Fruit fly (Drosophila melanogaster): ENCODE results near the gene ND-ASHI.

The ND-ASHI gene

dm6 chrX:6709252-6710037, 30.5 kb upstream of the ND-ASHI start (continued):
- TF ChIP-seq scrt (GFP tag; optimal IDR thresholded peaks at IDR 0.05) (peak; percentile 22), gce (GFP tag; IDR thresholded peaks at IDR 0.05) (no peak), CG12104 (GFP tag; optimal IDR thresholded peaks at IDR 0.05) (no peak), CG3838 (GFP tag; optimal IDR thresholded peaks at IDR 0.05) (no peak), cg (GFP tag; optimal IDR thresholded peaks at IDR 0.05) (no peak), corto (GFP tag; optimal IDR thresholded peaks at IDR 0.05) (no peak), CG16779 (GFP tag; IDR thresholded peaks at IDR 0.05) (no peak), Med (GFP tag) (peak; percentile 32), zen (tag; optimal IDR thresholded peaks at IDR 0.05) (no peak), CG31388 (GFP tag; optimal IDR thresholded peaks at IDR 0.05) (no peak), tx (GFP tag; optimal IDR thresholded peaks at IDR 0.05) (no peak)

- no peak for TF ChIP-seq Awh (GFP tag; IDR thresholded peaks at IDR 0.05)
- TF ChIP-seq odd (GFP tag; optimal IDR thresholded peaks at IDR 0.05), result no peak
- peak; percentile 32 for TF ChIP-seq lab (GFP tag; optimal IDR thresholded peaks at IDR 0.05)
- no peak for TF ChIP-seq CG15073 (GFP tag; optimal IDR thresholded peaks at IDR 0.05)
- TF ChIP-seq Pdp1 (GFP tag; optimal IDR thresholded peaks at IDR 0.05), result peak in 1 of 2 experiments; percentile 15
- no peak for TF ChIP-seq toy (GFP tag; IDR thresholded peaks at IDR 0.05)
- no peak for TF ChIP-seq CG17912 (GFP tag; optimal IDR thresholded peaks at IDR 0.05)
- no peak for TF ChIP-seq CG14710 (tag; optimal IDR thresholded peaks at IDR 0.05)
- TF ChIP-seq Deaf1 (tag; optimal IDR thresholded peaks at IDR 0.05), result peak; percentile 16
- TF ChIP-seq CG15601 (tag; optimal IDR thresholded peaks at IDR 0.05), result no peak
- TF ChIP-seq Sry-δ (GFP tag; optimal IDR thresholded peaks at IDR 0.05), result no peak
- TF ChIP-seq MBD-R2 (GFP tag; IDR thresholded peaks at IDR 0.05), result no peak
- no peak for TF ChIP-seq chm (GFP tag; IDR thresholded peaks at IDR 0.05)
- TF ChIP-seq CG8924 (tag; optimal IDR thresholded peaks at IDR 0.05), result peak; percentile 24
- TF ChIP-seq B-H2 (GFP tag; optimal IDR thresholded peaks at IDR 0.05), result peak; percentile 24
- TF ChIP-seq Abd-B (GFP tag; optimal IDR thresholded peaks at IDR 0.05), result no peak
- TF ChIP-seq exex (tag; optimal IDR thresholded peaks at IDR 0.05), result peak; percentile 58
- no peak for TF ChIP-seq stc (GFP tag; IDR thresholded peaks at IDR 0.05)
- TF ChIP-seq her (GFP tag; optimal IDR thresholded peaks at IDR 0.05), result no peak
- peak; percentile 60 for TF ChIP-seq crol (GFP tag; IDR thresholded peaks at IDR 0.05)
- TF ChIP-seq Meics (GFP tag; optimal IDR thresholded peaks at IDR 0.05), result no peak
- no peak for TF ChIP-seq CG8478 (optimal IDR thresholded peaks at IDR 0.05)
- peak in 1 of 2 experiments; percentile 82 for TF ChIP-seq eve (GFP tag; optimal IDR thresholded peaks at IDR 0.05)
- TF ChIP-seq CG13894 (tag; optimal IDR thresholded peaks at IDR 0.05), result no peak
- no peak for TF ChIP-seq tll (GFP tag; optimal IDR thresholded peaks at IDR 0.05)
- TF ChIP-seq HLH4C (GFP tag; IDR thresholded peaks at IDR 0.05; ENCODE audit: partially characterized antibody), result peak; percentile 45; the same call in 1 of the 3 replicates
- TF ChIP-seq Side (GFP tag; optimal IDR thresholded peaks at IDR 0.05), result no peak
- no peak for TF ChIP-seq CG9797 (GFP tag; optimal IDR thresholded peaks at IDR 0.05)
- no peak for TF ChIP-seq CG17385 (GFP tag; optimal IDR thresholded peaks at IDR 0.05)
- no peak for TF ChIP-seq CG17328 (GFP tag; IDR thresholded peaks at IDR 0.05)
- no peak for TF ChIP-seq h (optimal IDR thresholded peaks at IDR 0.05)
- TF ChIP-seq CG4617 (GFP tag; optimal IDR thresholded peaks at IDR 0.05; ENCODE audit: borderline replicate concordance), result no peak
- TF ChIP-seq CG42726 (GFP tag; IDR thresholded peaks at IDR 0.05; ENCODE audit: partially characterized antibody), result no peak
- TF ChIP-seq Mes4 (GFP tag; optimal IDR thresholded peaks at IDR 0.05), result no peak
- TF ChIP-seq Max (GFP tag; optimal IDR thresholded peaks at IDR 0.05), result no peak
- TF ChIP-seq tap (tag; optimal IDR thresholded peaks at IDR 0.05), result no peak
- TF ChIP-seq caup (GFP tag; optimal IDR thresholded peaks at IDR 0.05; ENCODE audit: severe bottlenecking), result peak; percentile 23
These were observed 29.8 kb upstream of the ND-ASHI start for dm6 chrX:6708580-6709199.

Measured in whole organism, embryonic.